Worm (Caenorhabditis elegans) whole organism, early embryonic: ENCODE data around the gene aat-6.
"Not testable (repeated sequence)": the region's sequence is repeated elsewhere in the genome, so short reads cannot be mapped to it uniquely, and the experiment has no call there.

Experiments used
- B0310.2 ChIP-seq: sonication (generic microtip); optimal IDR thresholded peaks from 2 replicates; lab custom pipeline; 2016; ENCODE audit warnings: mild to moderate bottlenecking, missing genetic modification characterization, missing compliant biosample characterization
- F13C5.2 ChIP-seq: sonication (generic microtip); optimal IDR thresholded peaks from 2 replicates; lab custom pipeline; 2017; ENCODE audit warnings: mild to moderate bottlenecking, missing genetic modification characterization, inconsistent platforms, missing compliant biosample characterization
- aly-1 ChIP-seq: sonication (generic microtip); optimal IDR thresholded peaks from 2 replicates; lab custom pipeline; 2016; ENCODE audit warnings: missing genetic modification characterization, missing compliant biosample characterization
- ama-1 ChIP-seq: fragments of 150-350 bp; optimal IDR thresholded peaks from 2 replicates; lab custom pipeline; 2014
- ceh-13 ChIP-seq: fragments of 200-800 bp; sonication (Bioruptor generic); optimal IDR thresholded peaks from 2 replicates; lab custom pipeline; 2018; ENCODE audit warnings: mild to moderate bottlenecking, missing genetic modification characterization, missing compliant biosample characterization
- ceh-36 ChIP-seq: sonication (generic microtip); optimal IDR thresholded peaks from 2 replicates; lab custom pipeline; 2016; ENCODE audit warnings: missing genetic modification characterization, inconsistent platforms, missing compliant biosample characterization
- ets-7 ChIP-seq: sonication (generic microtip); optimal IDR thresholded peaks from 2 replicates; lab custom pipeline; 2016; ENCODE audit warnings: missing genotype, missing genetic modification characterization, missing compliant biosample characterization
- flt-1 ChIP-seq: fragments of 200-800 bp; sonication (Bioruptor generic); IDR thresholded peaks from 2 replicates; pipeline ENCODE4 v1.3.6; 2022; ENCODE audit warnings: missing genetic modification characterization, missing compliant biosample characterization
- hmbx-1 ChIP-seq: sonication (generic microtip); optimal IDR thresholded peaks from 2 replicates; lab custom pipeline; 2016; ENCODE audit warnings: mild to moderate bottlenecking, missing genetic modification characterization, missing compliant biosample characterization
- hmg-4 ChIP-seq: fragments of 200-800 bp; sonication (Bioruptor generic); optimal IDR thresholded peaks from 2 replicates; lab custom pipeline; 2018; ENCODE audit warnings: mild to moderate bottlenecking, missing genetic modification characterization, missing compliant biosample characterization
- hnd-1 ChIP-seq: sonication (generic microtip); optimal IDR thresholded peaks from 2 replicates; lab custom pipeline; 2016; ENCODE audit warnings: missing genetic modification characterization, missing compliant biosample characterization
- pes-1 ChIP-seq: fragments of 200-800 bp; sonication (Bioruptor generic); IDR thresholded peaks from 2 replicates; pipeline ENCODE4 v1.3.6; 2022; ENCODE audit warnings: missing genetic modification reagents, missing genetic modification characterization, missing compliant biosample characterization
- scrt-1 ChIP-seq: fragments of 200-800 bp; sonication (Bioruptor generic); IDR thresholded peaks from 2 replicates; pipeline ENCODE4 v1.3.6; 2022; ENCODE audit warnings: missing genetic modification characterization, missing compliant biosample characterization
- sea-1 ChIP-seq: fragments of 200-800 bp; sonication (Bioruptor generic); conservative IDR thresholded peaks from 2 replicates; pipeline ENCODE4 v1.3.6; 2022; ENCODE audit warnings: missing genetic modification characterization, missing compliant biosample characterization
- tbx-11 ChIP-seq: fragments of 200-800 bp; sonication (Bioruptor generic); IDR thresholded peaks from 2 replicates; pipeline ENCODE4 v1.3.6; 2022; ENCODE audit warnings: missing genetic modification characterization, missing compliant biosample characterization
- tbx-37 ChIP-seq: fragments of 200-800 bp; sonication (Bioruptor generic); conservative IDR thresholded peaks from 2 replicates; pipeline ENCODE4 v1.3.6; 2022; ENCODE audit warnings: missing genetic modification reagents, missing genetic modification characterization, missing compliant biosample characterization
- tra-4 ChIP-seq: sonication (generic microtip); optimal IDR thresholded peaks from 2 replicates; lab custom pipeline; 2017; ENCODE audit warnings: missing genetic modification characterization, missing compliant biosample characterization

aat-6 gene

DNA sequence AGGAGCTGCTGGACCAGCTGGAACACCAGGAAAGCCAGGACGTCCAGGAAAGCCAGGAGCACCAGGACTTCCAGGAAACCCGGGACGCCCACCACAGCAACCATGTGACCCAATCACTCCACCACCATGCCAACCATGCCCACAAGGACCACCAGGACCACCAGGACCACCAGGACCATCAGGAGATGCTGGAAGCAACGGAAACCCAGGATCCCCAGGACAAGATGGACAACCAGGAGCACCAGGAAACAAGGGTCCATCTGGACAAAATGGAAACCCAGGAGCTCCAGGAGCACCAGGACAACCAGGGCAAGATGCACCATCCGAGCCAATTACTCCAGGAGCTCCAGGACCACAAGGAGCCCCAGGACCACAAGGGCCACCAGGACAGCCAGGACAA lies 13.9 kb upstream of the aat-6 start:
- TF ChIP-seq tbx-11 (GFP tag; lab: Robert Waterston, UW), result 0 out of 2 replicates have a peak, but pooled peaks have one; percentile 9
- no peak for TF ChIP-seq ets-7 (tag; lab: Kevin White, UChicago)

DNA sequence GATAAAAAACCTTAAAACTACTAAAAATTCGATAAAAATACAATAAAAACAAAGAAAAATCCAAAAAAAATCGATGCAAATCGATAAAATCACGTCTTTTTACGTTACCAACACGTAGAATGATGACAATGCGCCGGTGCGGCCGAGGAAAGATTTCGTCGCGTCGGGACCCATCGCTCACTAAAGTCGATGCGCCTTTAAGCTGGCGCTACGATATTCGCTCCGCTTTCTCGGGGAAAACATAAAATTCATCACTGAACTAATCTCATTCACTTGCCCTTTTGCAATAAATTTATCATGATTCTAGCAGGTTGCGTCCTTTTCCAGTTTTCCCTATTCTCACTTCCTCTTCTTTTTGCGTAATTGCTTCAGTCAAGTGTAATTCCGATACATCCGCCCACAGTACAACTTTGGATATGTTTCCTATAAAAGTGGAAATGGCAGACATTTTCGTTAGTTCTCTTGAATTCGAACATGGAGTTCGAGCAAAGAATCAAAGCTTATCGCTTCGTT lies 13.2 kb upstream of the aat-6 start, which contains the start of gene col-157:
Gene col-157 (plus strand): TSS at position 463 of the 513 bp plus-strand sequence.
- TF ChIP-seq flt-1; tra-4; aly-1 (tag; lab: Kevin White, UChicago): not testable (repeated sequence)

DNA sequence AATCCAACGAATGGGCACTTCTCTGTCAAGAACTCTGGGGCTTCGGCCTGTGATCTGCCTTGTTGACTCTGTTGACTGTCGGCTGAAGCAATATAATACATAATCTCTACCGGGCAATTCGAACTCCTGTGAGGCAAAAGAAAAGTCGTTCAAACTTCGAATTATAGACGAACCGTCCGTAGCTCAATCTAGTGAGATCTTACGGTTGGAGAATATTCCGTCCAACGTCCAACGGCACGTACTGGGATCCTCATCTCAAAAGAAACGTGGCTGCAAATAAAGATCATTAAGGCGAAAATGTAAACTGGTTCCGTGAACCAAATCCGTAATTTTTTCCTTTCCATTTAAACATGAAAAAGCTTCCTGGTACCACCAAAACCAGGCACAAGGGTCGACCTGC lies 10.3 kb upstream of the aat-6 start, which contains the start of gene T11F9.14:
Gene T11F9.14 (minus strand): TSS at position 101 of the 400 bp plus-strand sequence.
- TF ChIP-seq tbx-37 (GFP tag; lab: Robert Waterston, UW); flt-1; aly-1 (tag; lab: Kevin White, UChicago): not testable (repeated sequence)

DNA sequence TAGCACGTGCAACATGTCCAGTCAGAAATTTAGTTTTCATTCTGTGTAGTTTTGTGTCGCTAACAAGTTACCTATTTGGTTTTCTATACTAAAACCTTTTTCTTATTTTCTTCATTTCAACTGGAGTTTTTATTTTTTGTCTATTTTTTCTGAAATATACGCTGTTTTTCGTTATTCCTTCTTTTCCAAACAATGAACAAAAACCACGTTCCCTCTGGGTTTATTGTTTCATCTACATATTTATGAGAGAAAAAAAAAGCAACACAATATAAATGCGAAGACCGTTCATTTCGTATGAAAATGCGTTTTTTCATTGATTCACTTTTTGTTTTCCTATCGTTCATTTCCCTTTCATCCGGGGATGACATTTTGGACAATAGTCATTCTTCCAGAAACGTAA lies 8.9 kb upstream of the aat-6 start, which contains the start of gene T11F9.22:
Gene T11F9.22 (plus strand): TSS at position 301 of the 400 bp plus-strand sequence.
- no peak for TF ChIP-seq ama-1
- TF ChIP-seq ceh-36 (tag; lab: Kevin White, UChicago), result no peak
- no peak for TF ChIP-seq ets-7 (tag; lab: Kevin White, UChicago)
- no peak for TF ChIP-seq tra-4
- no peak for TF ChIP-seq pes-1 (GFP tag; lab: Robert Waterston, UW)
- TF ChIP-seq hmg-4 (GFP tag; lab: Kevin White, UChicago), result no peak
- TF ChIP-seq tbx-37 (GFP tag; lab: Robert Waterston, UW), result no peak
- no peak for TF ChIP-seq flt-1
- TF ChIP-seq hmbx-1 (tag; lab: Kevin White, UChicago), result no peak
- TF ChIP-seq hnd-1, result no peak
- no peak for TF ChIP-seq tbx-11 (GFP tag; lab: Robert Waterston, UW)
- TF ChIP-seq B0310.2 (tag; lab: Kevin White, UChicago), result no peak
- TF ChIP-seq aly-1 (tag; lab: Kevin White, UChicago), result no peak
- TF ChIP-seq ceh-13 (GFP tag; lab: Kevin White, UChicago), result no peak
- TF ChIP-seq sea-1, result no peak
- no peak for TF ChIP-seq F13C5.2 (tag; lab: Kevin White, UChicago)
- no peak for TF ChIP-seq scrt-1 (GFP tag; lab: Robert Waterston, UW)

DNA sequence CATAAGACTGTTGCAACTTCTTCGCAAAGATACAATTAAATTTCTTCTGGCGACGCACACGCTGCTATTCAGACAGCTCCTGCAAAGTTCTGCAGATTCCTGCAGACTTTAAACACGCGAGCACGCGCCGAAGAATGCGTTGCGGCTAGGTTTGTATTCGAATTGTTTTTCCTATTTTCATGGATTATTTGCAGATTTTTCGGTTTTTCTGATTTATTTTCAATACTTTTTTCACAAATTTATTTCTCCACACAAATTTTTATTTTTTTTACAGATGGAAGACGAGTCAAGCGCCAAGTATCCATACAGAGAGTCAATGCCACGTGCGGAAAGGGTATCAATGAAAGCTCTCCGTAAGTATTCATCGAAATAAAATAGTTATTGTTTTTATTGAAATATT lies 5.2 kb upstream of the aat-6 start, which contains the start of gene T11F9.7:
Gene T11F9.7 (plus strand): TSS at position 301 of the 400 bp plus-strand sequence.
- TF ChIP-seq scrt-1 (GFP tag; lab: Robert Waterston, UW); hmbx-1 (tag; lab: Kevin White, UChicago); ets-7 (tag; lab: Kevin White, UChicago): not testable (repeated sequence)

DNA sequence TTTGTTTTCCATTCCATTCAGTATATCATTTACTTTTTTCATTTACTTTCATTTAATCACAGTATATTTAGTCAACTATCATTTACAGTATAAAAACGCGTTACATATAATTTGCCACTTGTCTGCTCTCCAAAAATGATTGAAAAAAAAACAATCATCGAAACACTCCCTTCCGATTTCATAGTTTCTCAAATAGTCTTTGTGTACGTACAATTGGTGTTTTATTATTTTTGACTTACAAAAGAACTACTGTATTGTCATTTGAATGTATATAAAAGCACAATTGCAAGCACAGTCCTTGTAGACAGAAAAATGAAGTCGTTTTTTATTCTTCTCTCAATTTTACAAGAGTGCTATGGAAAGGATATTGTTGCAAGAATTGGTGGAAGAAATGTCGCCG lies 3.9 kb upstream of the aat-6 start, which contains the start of gene nas-22:
Gene nas-22 (plus strand): TSS at position 301 of the 400 bp plus-strand sequence.
- TF ChIP-seq F13C5.2 (tag; lab: Kevin White, UChicago), result no peak
- TF ChIP-seq ceh-13 (GFP tag; lab: Kevin White, UChicago), result no peak
- no peak for TF ChIP-seq hmg-4 (GFP tag; lab: Kevin White, UChicago)
- TF ChIP-seq hnd-1, result no peak

DNA sequence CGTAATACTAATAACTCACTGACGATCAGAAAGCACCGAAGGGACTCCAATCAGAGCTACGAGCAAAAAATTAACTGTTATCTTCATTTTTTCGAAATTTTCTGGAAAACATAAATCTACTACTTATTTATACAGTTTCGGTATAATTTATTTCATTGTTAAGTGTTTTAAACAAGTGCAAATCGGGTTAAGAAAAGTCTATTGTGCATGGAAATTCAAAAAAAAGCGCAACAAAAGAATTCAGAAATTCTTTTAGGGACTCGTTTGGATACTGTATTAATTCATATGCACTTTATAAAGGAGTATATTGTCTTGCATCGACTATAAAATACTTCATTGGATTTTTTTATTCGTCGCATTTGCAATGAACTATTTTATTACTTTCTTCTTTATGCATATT lies 1.7 kb upstream of the aat-6 start, which contains the start of the genes nas-20 and nas-21:
Gene nas-20 (minus strand): TSS at position 101 of the 400 bp plus-strand sequence.
Gene nas-21 (plus strand): TSS at position 356 of the 400 bp plus-strand sequence.
- TF ChIP-seq flt-1 (no peak), aly-1 (tag; lab: Kevin White, UChicago) (no peak), hmbx-1 (tag; lab: Kevin White, UChicago) (no peak), hnd-1 (no peak), pes-1 (GFP tag; lab: Robert Waterston, UW) (no peak), ceh-13 (GFP tag; lab: Kevin White, UChicago) (no peak), ceh-36 (tag; lab: Kevin White, UChicago) (no peak), hmg-4 (GFP tag; lab: Kevin White, UChicago) (no peak), scrt-1 (GFP tag; lab: Robert Waterston, UW) (no peak), ets-7 (tag; lab: Kevin White, UChicago) (no peak)

DNA sequence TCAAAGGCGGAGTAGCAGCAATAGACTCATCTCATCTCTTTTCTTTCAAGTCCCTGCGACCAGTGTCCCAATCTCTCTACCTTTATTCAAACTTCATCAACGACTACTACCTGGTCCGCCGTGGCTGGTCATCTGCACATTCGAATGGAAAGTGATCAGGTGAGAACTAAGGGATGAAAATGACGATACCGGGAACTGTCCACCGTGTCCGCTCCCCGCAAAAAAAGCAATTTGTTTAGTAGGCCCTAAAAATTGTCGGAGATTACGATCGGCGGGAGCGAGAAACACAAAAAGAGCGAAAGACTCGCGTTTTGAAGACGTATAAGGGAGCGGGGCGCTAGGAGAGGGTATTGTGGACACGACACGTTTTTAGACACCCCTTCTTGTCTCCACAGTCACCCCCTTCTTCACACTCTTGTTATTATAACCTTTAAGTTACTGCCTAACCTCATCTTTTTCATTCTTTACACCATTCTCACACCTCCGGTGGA lies 7.5 kb downstream of the aat-6 start, which contains the start of gene zipt-16:
Gene zipt-16 (plus strand): TSS at position 51 of the 491 bp plus-strand sequence.
- TF ChIP-seq sea-1, result no peak
- TF ChIP-seq hmg-4 (GFP tag; lab: Kevin White, UChicago), result no peak
- TF ChIP-seq tbx-37 (GFP tag; lab: Robert Waterston, UW), result no peak

DNA sequence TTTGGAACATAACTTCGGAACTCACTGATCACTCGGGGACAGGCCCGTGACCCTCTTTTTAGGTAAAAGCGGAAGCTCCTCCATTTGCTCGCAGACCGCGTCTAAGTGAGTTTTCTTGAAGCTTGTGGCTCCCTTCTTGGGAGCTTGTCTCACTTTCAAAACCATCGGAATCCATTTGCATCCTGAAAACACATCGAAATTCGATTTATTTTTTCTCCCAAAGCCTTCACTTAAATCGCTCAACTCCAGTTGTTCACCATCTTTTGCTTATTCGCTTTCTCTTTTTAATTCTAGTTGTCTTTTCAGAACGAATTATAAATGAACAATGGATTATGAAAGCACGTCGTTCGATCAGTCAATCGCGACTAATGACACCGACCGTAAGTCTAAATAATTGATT lies 11.2 kb downstream of the aat-6 start, which contains the start of gene T11F9.1:
Gene T11F9.1 (plus strand): TSS at position 301 of the 400 bp plus-strand sequence.
- no peak for TF ChIP-seq hmbx-1 (tag; lab: Kevin White, UChicago)
- no peak for TF ChIP-seq ets-7 (tag; lab: Kevin White, UChicago)
- no peak for TF ChIP-seq ceh-36 (tag; lab: Kevin White, UChicago)
- no peak for TF ChIP-seq hnd-1
- TF ChIP-seq ceh-13 (GFP tag; lab: Kevin White, UChicago), result no peak
- TF ChIP-seq tbx-37 (GFP tag; lab: Robert Waterston, UW), result no peak
- no peak for TF ChIP-seq flt-1
- no peak for TF ChIP-seq tbx-11 (GFP tag; lab: Robert Waterston, UW)
- TF ChIP-seq B0310.2 (tag; lab: Kevin White, UChicago), result no peak
- no peak for TF ChIP-seq hmg-4 (GFP tag; lab: Kevin White, UChicago)
- TF ChIP-seq sea-1, result no peak
- no peak for TF ChIP-seq aly-1 (tag; lab: Kevin White, UChicago)
- TF ChIP-seq tra-4, result no peak
- no peak for TF ChIP-seq pes-1 (GFP tag; lab: Robert Waterston, UW)
- TF ChIP-seq F13C5.2 (tag; lab: Kevin White, UChicago), result no peak
